Worm (Caenorhabditis elegans) whole organism, young adult: Measurements from ENCODE around the gene lelo-3.

Experiments used
- D2030.7 ChIP-seq: fragments of 200-800 bp; sonication (Bioruptor generic); IDR thresholded peaks from 2 replicates; pipeline ENCODE4 v1.3.6; 2022; ENCODE audit warnings: missing genetic modification reagents, missing genetic modification characterization, missing compliant biosample characterization
- cebp-2 ChIP-seq: fragments of 200-800 bp; sonication (Bioruptor generic); IDR thresholded peaks from 2 replicates; pipeline ENCODE4 v1.3.6; 2022; ENCODE audit warnings: missing genetic modification characterization, missing compliant biosample characterization
- chd-7 ChIP-seq: sonication (generic microtip); optimal IDR thresholded peaks from 2 replicates; lab custom pipeline; 2016; ENCODE audit warnings: mild to moderate bottlenecking, missing genetic modification characterization, moderate library complexity, missing compliant biosample characterization
- lsy-27 ChIP-seq: sonication (generic microtip); optimal IDR thresholded peaks from 2 replicates; lab custom pipeline; 2017; ENCODE audit warnings: missing genetic modification characterization, mild to moderate bottlenecking, missing compliant biosample characterization, antibody characterized with exemption, missing genotype, borderline replicate concordance; ENCODE audit not compliant: insufficient read depth
- mxl-1 ChIP-seq: sonication (generic microtip); optimal IDR thresholded peaks from 2 replicates; lab custom pipeline; 2016; ENCODE audit warnings: missing genetic modification characterization, missing compliant biosample characterization
- nfya-2 ChIP-seq: fragments of 200-800 bp; sonication (Bioruptor generic); IDR thresholded peaks from 2 replicates; pipeline ENCODE4 v1.3.6; 2022; ENCODE audit warnings: missing genetic modification reagents, missing genetic modification characterization, missing compliant biosample characterization
- nhr-120 ChIP-seq: fragments of 200-800 bp; sonication (Bioruptor generic); IDR thresholded peaks from 2 replicates; pipeline ENCODE4 v1.3.6; 2022; ENCODE audit warnings: missing genetic modification characterization, missing compliant biosample characterization
- pha-4 ChIP-seq: fragments of 150-350 bp; sonication (generic microtip); optimal IDR thresholded peaks from 2 replicates; lab custom pipeline; 2014; ENCODE audit warnings: missing biosample characterization, missing genetic modification reagents, missing genetic modification characterization
- rcor-1 ChIP-seq: fragments of 200-800 bp; sonication (Bioruptor generic); IDR thresholded peaks from 2 replicates; pipeline ENCODE4 v1.3.6; 2022; ENCODE audit warnings: missing genetic modification reagents, missing genetic modification characterization, missing compliant biosample characterization
- rpc-1 ChIP-seq, 2 experiments: fragments of 150-350 bp in 1 of 2; sonication (generic microtip) in 1 of 2; optimal IDR thresholded peaks; 2 replicates each; lab custom pipeline; 2014 to 2018; ENCODE audit warnings: missing biosample characterization in 1 of 2, missing genetic modification characterization in 1 of 2, missing genetic modification reagents in 1 of 2, missing genotype in 1 of 2
- snpc-4 ChIP-seq, 5 experiments: fragments of 150-350 bp in 1 of 5; sonication (generic microtip) in 4 of 5; optimal IDR thresholded peaks; 2 replicates each; lab custom pipeline; 2014 to 2018; ENCODE audit warnings: missing genetic modification characterization in 5 of 5, missing biosample characterization in 3 of 5, antibody characterized with exemption in 2 of 5, mild to moderate bottlenecking in 2 of 5, missing compliant biosample characterization in 2 of 5, missing genotype in 2 of 5, moderate library complexity in 2 of 5, missing genetic modification reagents in 1 of 5
- tbx-9 ChIP-seq: sonication (generic microtip); optimal IDR thresholded peaks from 2 replicates; lab custom pipeline; 2016; ENCODE audit warnings: borderline replicate concordance, missing genetic modification characterization, inconsistent platforms, missing compliant biosample characterization
- xnd-1 ChIP-seq: sonication (generic microtip); optimal IDR thresholded peaks from 2 replicates; lab custom pipeline; 2016; ENCODE audit warnings: missing genotype, missing genetic modification reagents, missing genetic modification characterization, missing compliant biosample characterization
- ztf-25 ChIP-seq: fragments of 200-800 bp; sonication (Bioruptor generic); IDR thresholded peaks from 2 replicates; pipeline ENCODE4 v1.3.6; 2022; ENCODE audit warnings: missing genetic modification reagents, missing genetic modification characterization, missing compliant biosample characterization

ce11 chrX:5977754-5978153, 44.6 kb downstream of the lelo-3 start, which contains the start of gene kin-2:
- no peak for TF ChIP-seq nfya-2 (GFP tag; lab: Robert Waterston, UW)
- no peak for TF ChIP-seq pha-4 (tag; lab: Kevin White, UChicago)
- no peak for TF ChIP-seq lsy-27
- no peak for TF ChIP-seq chd-7 (tag; lab: Kevin White, UChicago)
- TF ChIP-seq xnd-1: no peak
- TF ChIP-seq rpc-1 (optimal IDR thresholded peaks at IDR 0.05; lab: Kevin White, UChicago): no peak
- no peak for TF ChIP-seq rpc-1 (tag; optimal IDR thresholded peaks at IDR 0.05; lab: Kevin White, UChicago)
- no peak for TF ChIP-seq ztf-25 (GFP tag; lab: Robert Waterston, UW)
- TF ChIP-seq cebp-2 (GFP tag; lab: Robert Waterston, UW): no peak
- TF ChIP-seq snpc-4 (GFP tag; optimal IDR thresholded peaks at IDR 0.05; lab: Kevin White, UChicago): no peak
- no peak for TF ChIP-seq snpc-4 (tag; optimal IDR thresholded peaks at IDR 0.05; lab: Kevin White, UChicago)
- TF ChIP-seq mxl-1: no peak
- no peak for TF ChIP-seq nhr-120
- TF ChIP-seq rcor-1 (GFP tag; lab: Robert Waterston, UW): no peak
- TF ChIP-seq tbx-9 (tag; lab: Kevin White, UChicago): no peak
- no peak for TF ChIP-seq D2030.7
